Worm (Caenorhabditis elegans) whole organism, mixed stage, embryonic: ENCODE measurements around the gene ZK666.11.

Experiments used
- ceh-39 ChIP-seq: fragments of 150-350 bp; optimal IDR thresholded peaks from 2 replicates; lab custom pipeline; 2014; ENCODE audit warnings: missing biosample characterization, missing genetic modification characterization
- elt-3 ChIP-seq: fragments of 150-350 bp; optimal IDR thresholded peaks from 2 replicates; lab custom pipeline; 2014; ENCODE audit warnings: missing biosample characterization, missing genetic modification characterization
- ham-2 ChIP-seq: fragments of 200-800 bp; sonication (Bioruptor generic); optimal IDR thresholded peaks from 2 replicates; lab custom pipeline; 2018; ENCODE audit warnings: mild to moderate bottlenecking, missing genetic modification characterization, missing compliant biosample characterization
- lsy-2 ChIP-seq: fragments of 150-350 bp; optimal IDR thresholded peaks from 2 replicates; lab custom pipeline; 2014; ENCODE audit warnings: missing biosample characterization, missing genetic modification characterization
- mab-5 ChIP-seq: fragments of 150-350 bp; optimal IDR thresholded peaks from 2 replicates; lab custom pipeline; 2014; ENCODE audit warnings: missing biosample characterization, missing genetic modification characterization
- nhr-237 ChIP-seq: fragments of 150-350 bp; optimal IDR thresholded peaks from 2 replicates; lab custom pipeline; 2014; ENCODE audit warnings: missing biosample characterization, missing genetic modification characterization
- nhr-28 ChIP-seq: fragments of 150-350 bp; optimal IDR thresholded peaks from 2 replicates; lab custom pipeline; 2014; ENCODE audit warnings: missing biosample characterization, missing genetic modification characterization
- nhr-76 ChIP-seq: sonication (generic microtip); optimal IDR thresholded peaks from 2 replicates; lab custom pipeline; 2017; ENCODE audit warnings: missing biosample characterization, missing genetic modification characterization
- pha-4 ChIP-seq: fragments of 150-350 bp; optimal IDR thresholded peaks from 2 replicates; lab custom pipeline; 2018; ENCODE audit warnings: missing biosample characterization, missing genetic modification reagents, missing genetic modification characterization
- sptf-1 ChIP-seq: sonication (generic microtip); optimal IDR thresholded peaks from 2 replicates; lab custom pipeline; 2017; ENCODE audit warnings: mild to moderate bottlenecking, missing genetic modification characterization, moderate library complexity, missing compliant biosample characterization
- tbx-8 ChIP-seq: fragments of 200-800 bp; sonication (Bioruptor generic); optimal IDR thresholded peaks from 2 replicates; lab custom pipeline; 2018; ENCODE audit warnings: mild to moderate bottlenecking, missing genetic modification characterization, moderate library complexity, missing compliant biosample characterization
- ztf-11 ChIP-seq: fragments of 150-350 bp; optimal IDR thresholded peaks from 2 replicates; lab custom pipeline; 2014; ENCODE audit warnings: missing biosample characterization, missing genetic modification characterization

- no peak for TF ChIP-seq elt-3 (tag; lab: Kevin White, UChicago)
- TF ChIP-seq pha-4 (tag; lab: Kevin White, UChicago) = no peak
- no peak for TF ChIP-seq nhr-237
- TF ChIP-seq tbx-8 (GFP tag; lab: Kevin White, UChicago) = no peak
- no peak for TF ChIP-seq lsy-2 (tag; lab: Kevin White, UChicago)
- TF ChIP-seq nhr-76 (tag; lab: Kevin White, UChicago) = no peak
- no peak for TF ChIP-seq sptf-1 (tag; lab: Kevin White, UChicago)
- no peak for TF ChIP-seq mab-5 (tag; lab: Kevin White, UChicago)
- TF ChIP-seq ztf-11 (tag; lab: Kevin White, UChicago) = no peak
- no peak for TF ChIP-seq ham-2 (GFP tag; lab: Kevin White, UChicago)
- TF ChIP-seq nhr-28 = no peak
- TF ChIP-seq ceh-39 (tag; lab: Kevin White, UChicago) = no peak
These were observed 15.8 kb upstream of the ZK666.11 start, which contains the start of gene tnc-2 for ce11 chrII:10466552-10466951.
